Worm (Caenorhabditis elegans) whole organism, L1 larva: Measurements from ENCODE around the gene col-102.

Source experiments
- ceh-82 ChIP-seq, 3 experiments: fragments of 150-350 bp in 1 of 3; sonication (generic microtip) in 2 of 3; optimal IDR thresholded peaks; 2 replicates each; lab custom pipeline; 2014 to 2017; ENCODE audit warnings: missing biosample characterization in 3 of 3, missing genetic modification characterization in 3 of 3
- egl-27 ChIP-seq, 2 experiments: fragments of 150-350 bp in 1 of 2; sonication (generic microtip); optimal IDR thresholded peaks; 3 replicates each; lab custom pipeline; 2017 to 2018; ENCODE audit warnings: missing biosample characterization in 2 of 2, missing genetic modification characterization in 2 of 2, missing genetic modification reagents in 2 of 2
- lir-3 ChIP-seq: sonication (generic microtip); optimal IDR thresholded peaks from 2 replicates; lab custom pipeline; 2016; ENCODE audit warnings: mild to moderate bottlenecking, missing genetic modification characterization, moderate library complexity, missing compliant biosample characterization; ENCODE audit not compliant: poor library complexity
- mab-9 ChIP-seq: fragments of 200-800 bp; sonication (Bioruptor generic); IDR thresholded peaks from 2 replicates; pipeline ENCODE4 v1.3.6; 2022; ENCODE audit warnings: missing genetic modification reagents, missing genetic modification characterization, missing compliant biosample characterization
- mdl-1 ChIP-seq, 2 experiments: fragments of 150-350 bp; optimal IDR thresholded peaks; 2 replicates each; lab custom pipeline; 2014 to 2017; ENCODE audit warnings: missing biosample characterization in 2 of 2, missing genetic modification characterization in 2 of 2, inconsistent platforms in 1 of 2
- mef-2 ChIP-seq: fragments of 150-350 bp; optimal IDR thresholded peaks from 2 replicates; lab custom pipeline; 2014; ENCODE audit warnings: missing biosample characterization, missing genetic modification characterization
- mep-1 ChIP-seq: fragments of 150-350 bp; optimal IDR thresholded peaks from 2 replicates; lab custom pipeline; 2014; ENCODE audit warnings: missing biosample characterization, missing genetic modification characterization
- nhr-237 ChIP-seq: fragments of 150-350 bp; optimal IDR thresholded peaks from 2 replicates; lab custom pipeline; 2014; ENCODE audit warnings: missing biosample characterization, missing genetic modification characterization
- tbx-2 ChIP-seq: sonication (generic microtip); optimal IDR thresholded peaks from 2 replicates; lab custom pipeline; 2016; ENCODE audit warnings: missing genetic modification characterization, missing compliant biosample characterization
- unc-130 ChIP-seq: fragments of 150-350 bp; optimal IDR thresholded peaks from 2 replicates; lab custom pipeline; 2017; ENCODE audit warnings: missing biosample characterization, missing genetic modification characterization, inconsistent platforms
- ztf-4 ChIP-seq: fragments of 150-350 bp; optimal IDR thresholded peaks from 2 replicates; lab custom pipeline; 2014; ENCODE audit warnings: missing biosample characterization, missing genetic modification characterization

- TF ChIP-seq mep-1 (tag; lab: Kevin White, UChicago), result peak; percentile 4
- peak in 1 of 2 experiments; percentile 39 for TF ChIP-seq mdl-1 (tag; optimal IDR thresholded peaks at IDR 0.05; lab: Kevin White, UChicago)
- TF ChIP-seq tbx-2 (tag; lab: Kevin White, UChicago), result peak; percentile 22
- peak; percentile 24 for TF ChIP-seq unc-130 (tag; lab: Kevin White, UChicago)
- no peak for TF ChIP-seq mab-9 (GFP tag; lab: Robert Waterston, UW)
- no peak for TF ChIP-seq nhr-237 (tag; lab: Kevin White, UChicago)
- no peak for TF ChIP-seq mef-2 (tag; lab: Kevin White, UChicago)
- no peak for TF ChIP-seq ztf-4 (tag; lab: Kevin White, UChicago)
- peak in 2 of 3 experiments; percentile 10 to 53 for TF ChIP-seq ceh-82 (tag; optimal IDR thresholded peaks at IDR 0.05; lab: Kevin White, UChicago)
- no peak for TF ChIP-seq egl-27 (tag; optimal IDR thresholded peaks at IDR 0.05; lab: Kevin White, UChicago)
- TF ChIP-seq lir-3, result no peak
Measured at ce11 chrIV:620324-620723, 16.1 kb downstream of the col-102 start.
